Worm (Caenorhabditis elegans) whole organism, L2 larva: Measurements from ENCODE around the gene grl-5.

ENCODE experiments used
- Y55F3AM.14 ChIP-seq: fragments of 200-800 bp; sonication (Bioruptor generic); optimal IDR thresholded peaks from 2 replicates; lab custom pipeline; 2018; ENCODE audit warnings: mild to moderate bottlenecking, missing genetic modification characterization, missing compliant biosample characterization
- alr-1 ChIP-seq: fragments of 150-350 bp; optimal IDR thresholded peaks from 2 replicates; lab custom pipeline; 2014; ENCODE audit warnings: missing biosample characterization, missing genetic modification characterization
- aly-2 ChIP-seq: fragments of 150-350 bp; optimal IDR thresholded peaks from 2 replicates; lab custom pipeline; 2014; ENCODE audit warnings: missing biosample characterization, missing genetic modification characterization
- ama-1 ChIP-seq: fragments of 150-350 bp; optimal IDR thresholded peaks from 2 replicates; lab custom pipeline; 2018; ENCODE audit warnings: inconsistent platforms
- blmp-1 ChIP-seq: sonication (generic microtip); optimal IDR thresholded peaks from 2 replicates; lab custom pipeline; 2017; ENCODE audit warnings: missing genetic modification characterization, mild to moderate bottlenecking, missing compliant biosample characterization, antibody characterized with exemption, moderate library complexity; ENCODE audit not compliant: insufficient read depth
- ceh-16 ChIP-seq: fragments of 150-350 bp; optimal IDR thresholded peaks from 2 replicates; lab custom pipeline; 2014; ENCODE audit warnings: missing biosample characterization, missing genetic modification characterization
- ceh-82 ChIP-seq: fragments of 150-350 bp; optimal IDR thresholded peaks from 2 replicates; lab custom pipeline; 2014; ENCODE audit warnings: missing biosample characterization, missing genetic modification characterization
- crh-2 ChIP-seq: sonication (generic microtip); optimal IDR thresholded peaks from 2 replicates; lab custom pipeline; 2017; ENCODE audit warnings: missing biosample characterization, missing genetic modification characterization
- dmd-4 ChIP-seq: sonication (generic microtip); optimal IDR thresholded peaks from 2 replicates; lab custom pipeline; 2017; ENCODE audit warnings: missing biosample characterization, missing genetic modification characterization
- egl-27 ChIP-seq: sonication (generic microtip); optimal IDR thresholded peaks from 3 replicates; lab custom pipeline; 2017; ENCODE audit warnings: missing biosample characterization, missing genetic modification reagents, missing genetic modification characterization
- elt-1 ChIP-seq: fragments of 150-350 bp; optimal IDR thresholded peaks from 2 replicates; lab custom pipeline; 2014; ENCODE audit warnings: missing biosample characterization, missing genetic modification characterization
- elt-3 ChIP-seq: sonication (generic microtip); optimal IDR thresholded peaks from 2 replicates; lab custom pipeline; 2017; ENCODE audit warnings: missing biosample characterization, missing genetic modification characterization
- fos-1 ChIP-seq: fragments of 150-350 bp; optimal IDR thresholded peaks from 2 replicates; lab custom pipeline; 2014; ENCODE audit warnings: missing biosample characterization, missing genetic modification characterization
- lin-11 ChIP-seq: fragments of 150-350 bp; sonication (generic microtip); optimal IDR thresholded peaks from 2 replicates; lab custom pipeline; 2014; ENCODE audit warnings: missing biosample characterization, missing genetic modification characterization, inconsistent platforms, mixed read lengths
- lin-13 ChIP-seq: fragments of 150-350 bp; optimal IDR thresholded peaks from 2 replicates; lab custom pipeline; 2014; ENCODE audit warnings: missing biosample characterization, missing genetic modification reagents, missing genetic modification characterization
- lin-39 ChIP-seq: fragments of 150-350 bp; optimal IDR thresholded peaks from 2 replicates; lab custom pipeline; 2014; ENCODE audit warnings: missing biosample characterization, missing genetic modification reagents, missing genetic modification characterization
- lsy-2 ChIP-seq, 2 experiments: fragments of 150-350 bp in 1 of 2; sonication (generic microtip) in 1 of 2; optimal IDR thresholded peaks; 2 replicates each; lab custom pipeline; 2014 to 2017; ENCODE audit warnings: missing biosample characterization in 2 of 2, missing genetic modification characterization in 2 of 2
- mbf-1 ChIP-seq: sonication (generic microtip); optimal IDR thresholded peaks from 2 replicates; lab custom pipeline; 2017; ENCODE audit warnings: missing biosample characterization, missing genetic modification characterization
- mdl-1 ChIP-seq, 2 experiments: fragments of 150-350 bp in 1 of 2; sonication (generic microtip) in 1 of 2; optimal IDR thresholded peaks; 2 replicates each; lab custom pipeline; 2017; ENCODE audit warnings: missing biosample characterization in 2 of 2, missing genetic modification characterization in 2 of 2
- nhr-10 ChIP-seq: sonication (generic microtip); optimal IDR thresholded peaks from 2 replicates; lab custom pipeline; 2017; ENCODE audit warnings: missing biosample characterization, missing genetic modification characterization
- nhr-11 ChIP-seq: fragments of 150-350 bp; optimal IDR thresholded peaks from 2 replicates; lab custom pipeline; 2014; ENCODE audit warnings: missing biosample characterization, missing genetic modification characterization
- nhr-23 ChIP-seq: fragments of 150-350 bp; optimal IDR thresholded peaks from 2 replicates; lab custom pipeline; 2014; ENCODE audit warnings: missing biosample characterization, missing genetic modification reagents, missing genetic modification characterization
- nhr-237 ChIP-seq: fragments of 150-350 bp; optimal IDR thresholded peaks from 2 replicates; lab custom pipeline; 2014; ENCODE audit warnings: missing biosample characterization, missing genetic modification characterization
- nhr-25 ChIP-seq: fragments of 150-350 bp; sonication (generic microtip); optimal IDR thresholded peaks from 3 replicates; lab custom pipeline; 2014; ENCODE audit warnings: missing biosample characterization, missing genetic modification characterization
- nhr-6 ChIP-seq: fragments of 150-350 bp; optimal IDR thresholded peaks from 2 replicates; lab custom pipeline; 2014; ENCODE audit warnings: missing biosample characterization, missing genetic modification characterization
- nhr-77 ChIP-seq: fragments of 150-350 bp; optimal IDR thresholded peaks from 2 replicates; lab custom pipeline; 2014; ENCODE audit warnings: missing biosample characterization, missing genetic modification characterization
- skn-1 ChIP-seq: sonication (generic microtip); optimal IDR thresholded peaks from 2 replicates; lab custom pipeline; 2017; ENCODE audit warnings: missing biosample characterization, missing genetic modification characterization
- sma-3 ChIP-seq: sonication (generic microtip); optimal IDR thresholded peaks from 2 replicates; lab custom pipeline; 2016; ENCODE audit warnings: missing genetic modification reagents, missing genetic modification characterization, missing compliant biosample characterization
- sma-9 ChIP-seq, 2 experiments: fragments of 150-350 bp in 1 of 2; sonication (generic microtip) in 1 of 2; optimal IDR thresholded peaks; 2 replicates each; lab custom pipeline; 2014 to 2016; ENCODE audit warnings: missing genetic modification characterization in 2 of 2, mild to moderate bottlenecking in 1 of 2, missing biosample characterization in 1 of 2, missing compliant biosample characterization in 1 of 2, missing genetic modification reagents in 1 of 2, moderate library complexity in 1 of 2
- snpc-4 ChIP-seq: fragments of 150-350 bp; optimal IDR thresholded peaks from 2 replicates; lab custom pipeline; 2014; ENCODE audit warnings: missing biosample characterization, missing genetic modification characterization
- unc-39 ChIP-seq: fragments of 150-350 bp; optimal IDR thresholded peaks from 2 replicates; lab custom pipeline; 2014; ENCODE audit warnings: missing biosample characterization, missing genetic modification characterization
- unc-55 ChIP-seq: fragments of 150-350 bp; sonication (generic microtip); optimal IDR thresholded peaks from 3 replicates; lab custom pipeline; 2014; ENCODE audit warnings: missing biosample characterization, missing genetic modification reagents, missing genetic modification characterization
- zag-1 ChIP-seq: fragments of 150-350 bp; optimal IDR thresholded peaks from 2 replicates; lab custom pipeline; 2014; ENCODE audit warnings: missing biosample characterization, missing genetic modification characterization
- ztf-1 ChIP-seq: fragments of 200-800 bp; sonication (Bioruptor generic); conservative IDR thresholded peaks from 2 replicates; pipeline ENCODE4 v1.3.6; 2022; ENCODE audit warnings: missing genetic modification characterization, missing compliant biosample characterization
- ztf-11 ChIP-seq: sonication (generic microtip); optimal IDR thresholded peaks from 2 replicates; lab custom pipeline; 2017; ENCODE audit warnings: missing biosample characterization, missing genetic modification characterization
- ztf-4 ChIP-seq: fragments of 150-350 bp; optimal IDR thresholded peaks from 2 replicates; lab custom pipeline; 2014; ENCODE audit warnings: missing biosample characterization, missing genetic modification characterization

Gene grl-5

ce11 chrV:4447637-4448036, 33.2 kb upstream of the grl-5 start:
- TF ChIP-seq nhr-6 (tag; lab: Kevin White, UChicago) = no peak
- no peak for TF ChIP-seq elt-1 (tag; lab: Kevin White, UChicago)
- TF ChIP-seq alr-1 = no peak
- TF ChIP-seq nhr-23 (tag; lab: Kevin White, UChicago) = no peak
- no peak for TF ChIP-seq nhr-77 (tag; lab: Kevin White, UChicago)
- TF ChIP-seq lin-13 (GFP tag; lab: Kevin White, UChicago) = no peak
- TF ChIP-seq ztf-4 (tag; lab: Kevin White, UChicago) = no peak
- no peak for TF ChIP-seq snpc-4
- no peak for TF ChIP-seq mbf-1 (tag; lab: Kevin White, UChicago)
- no peak for TF ChIP-seq Y55F3AM.14 (GFP tag; lab: Kevin White, UChicago)
- no peak for TF ChIP-seq egl-27 (tag; lab: Kevin White, UChicago)
- TF ChIP-seq zag-1 = no peak
- no peak for TF ChIP-seq ztf-11 (tag; lab: Kevin White, UChicago)
- no peak for TF ChIP-seq blmp-1
- no peak for TF ChIP-seq lin-11 (tag; lab: Kevin White, UChicago)
- TF ChIP-seq skn-1 = no peak
- TF ChIP-seq unc-55 (GFP tag; lab: Kevin White, UChicago) = no peak

DNA sequence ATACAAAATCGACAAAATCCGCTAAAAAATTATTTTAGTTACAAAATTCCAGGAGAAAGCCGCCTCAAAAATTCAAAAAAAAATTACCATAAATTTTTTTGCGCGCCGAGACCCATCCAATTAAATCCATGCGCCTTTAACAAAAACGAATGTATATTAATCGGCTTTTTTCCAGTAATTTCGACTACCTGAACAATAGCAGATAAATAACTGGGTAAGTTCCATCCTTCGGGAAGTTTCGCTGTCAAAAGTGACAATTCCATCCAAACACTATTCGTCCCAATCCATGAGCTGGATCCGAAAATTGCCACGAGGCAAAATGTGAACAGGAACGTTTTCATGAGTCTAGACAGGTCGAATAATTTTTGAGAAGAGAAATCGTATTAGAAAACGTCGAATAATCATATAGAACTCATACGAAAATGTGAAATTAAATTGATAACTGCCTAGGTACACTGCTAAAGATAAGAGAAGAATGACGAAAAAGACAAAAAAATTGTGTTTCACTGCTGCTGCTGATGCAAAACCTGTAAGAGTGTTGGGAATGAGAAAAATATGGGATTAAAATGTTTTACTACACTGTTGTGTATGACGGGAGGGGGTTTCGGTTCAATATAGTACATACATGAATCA, 28.4 kb upstream of the grl-5 start, which contains the start of gene rft-1:
TSS of gene rft-1 (minus strand) at position 475 of the 633 bp plus-strand sequence.
- TF ChIP-seq skn-1 (no peak), fos-1 (tag; lab: Kevin White, UChicago) (peak; percentile 58)
- TF ChIP-seq, all 48 proteins: peak for 1

ce11 chrV:4437215-4437614, 22.8 kb upstream of the grl-5 start:
- TF ChIP-seq aly-2 (tag; lab: Kevin White, UChicago) (no peak), nhr-25 (peak; percentile 17), blmp-1 (peak; percentile 61)

- TF ChIP-seq dmd-4 (no peak), ztf-1 (no peak), aly-2 (tag; lab: Kevin White, UChicago) (no peak), ceh-82 (no peak), unc-55 (GFP tag; lab: Kevin White, UChicago) (no peak), nhr-6 (tag; lab: Kevin White, UChicago) (no peak), elt-3 (tag; lab: Kevin White, UChicago) (no peak), lin-39 (tag; lab: Kevin White, UChicago) (no peak), lin-11 (tag; lab: Kevin White, UChicago) (no peak), sma-9 (GFP tag; optimal IDR thresholded peaks at IDR 0.05; lab: Kevin White, UChicago) (no peak), sma-9 (tag; optimal IDR thresholded peaks at IDR 0.05; lab: Kevin White, UChicago) (no peak), crh-2 (tag; lab: Kevin White, UChicago) (no peak), nhr-237 (tag; lab: Kevin White, UChicago) (no peak), fos-1 (tag; lab: Kevin White, UChicago) (no peak), elt-1 (tag; lab: Kevin White, UChicago) (no peak), unc-39 (no peak), nhr-25 (no peak), nhr-11 (tag; lab: Kevin White, UChicago) (no peak)
These were observed 21.0 kb upstream of the grl-5 start, which contains the start of gene Y47D7A.13 for ce11 chrV:4435411-4435981. TSS of gene Y47D7A.13 (minus strand) at chrV:4435927.

ce11 chrV:4432783-4433237, 18.3 kb upstream of the grl-5 start, which contains the start of gene Y47D7A.15:
TSS of gene Y47D7A.15 (minus strand) at chrV:4433187.
- no peak for TF ChIP-seq ama-1 (lab: Kevin White, UChicago)
- TF ChIP-seq lsy-2 (tag; optimal IDR thresholded peaks at IDR 0.05; lab: Kevin White, UChicago) = no peak
- TF ChIP-seq fos-1 (tag; lab: Kevin White, UChicago) = no peak
- TF ChIP-seq nhr-237 (tag; lab: Kevin White, UChicago) = no peak
- no peak for TF ChIP-seq ceh-16 (tag; lab: Kevin White, UChicago)
- TF ChIP-seq elt-1 (tag; lab: Kevin White, UChicago) = no peak
- TF ChIP-seq mdl-1 (tag; optimal IDR thresholded peaks at IDR 0.05; lab: Kevin White, UChicago) = no peak
- no peak for TF ChIP-seq nhr-10 (tag; lab: Kevin White, UChicago)
- TF ChIP-seq sma-3 (GFP tag; lab: Kevin White, UChicago) = no peak
- TF ChIP-seq Y55F3AM.14 (GFP tag; lab: Kevin White, UChicago) = no peak
- no peak for TF ChIP-seq lin-11 (tag; lab: Kevin White, UChicago)
- no peak for TF ChIP-seq skn-1
- no peak for TF ChIP-seq unc-39
